Fruit fly (Drosophila melanogaster): ENCODE results near the gene CG3061.

Gene CG3061

dm6 chr3R:14050556-14051170 lies 18.5 kb downstream of the CG3061 start:
- no peak for TF ChIP-seq tj (GFP tag; optimal IDR thresholded peaks at IDR 0.05)
- no peak for TF ChIP-seq CG5204 (GFP tag; optimal IDR thresholded peaks at IDR 0.05)
- TF ChIP-seq bab1 (GFP tag; optimal IDR thresholded peaks at IDR 0.05), result no peak
- TF ChIP-seq cic (GFP tag; optimal IDR thresholded peaks at IDR 0.05), result no peak
- no peak for TF ChIP-seq toe (GFP tag; optimal IDR thresholded peaks at IDR 0.05)
- TF ChIP-seq pad (GFP tag; optimal IDR thresholded peaks at IDR 0.05), result no peak
- TF ChIP-seq kay (GFP tag; ENCODE audit: borderline replicate concordance), result no peak
- TF ChIP-seq CG12768 (GFP tag; optimal IDR thresholded peaks at IDR 0.05), result no peak
- no peak for TF ChIP-seq CG7101 (tag; optimal IDR thresholded peaks at IDR 0.05)
- no peak for TF ChIP-seq CG11617 (GFP tag; optimal IDR thresholded peaks at IDR 0.05)
- no peak for TF ChIP-seq CG14711 (tag; optimal IDR thresholded peaks at IDR 0.05)
- no peak for TF ChIP-seq Mnt (GFP tag; optimal IDR thresholded peaks at IDR 0.05)
- no peak for TF ChIP-seq CG7045 (GFP tag; optimal IDR thresholded peaks at IDR 0.05)

- TF ChIP-seq ovo (GFP tag; optimal IDR thresholded peaks at IDR 0.05), result no peak
- TF ChIP-seq CG7045 (GFP tag; optimal IDR thresholded peaks at IDR 0.05), result no peak
- peak; percentile 97 for TF ChIP-seq Mnt (GFP tag; optimal IDR thresholded peaks at IDR 0.05)
- TF ChIP-seq cic (GFP tag; optimal IDR thresholded peaks at IDR 0.05), result peak; percentile 99
- peak; percentile 16 for TF ChIP-seq bab1 (GFP tag; optimal IDR thresholded peaks at IDR 0.05)
- no peak for TF ChIP-seq cnc (optimal IDR thresholded peaks at IDR 0.05)
- TF ChIP-seq pad (GFP tag; optimal IDR thresholded peaks at IDR 0.05), result peak; percentile 6
- TF ChIP-seq Hr96 (GFP tag; optimal IDR thresholded peaks at IDR 0.05), result peak; percentile 47
- TF ChIP-seq CG7101 (tag; optimal IDR thresholded peaks at IDR 0.05), result peak; percentile 17
- peak; percentile 33 for TF ChIP-seq CG33017 (tag; optimal IDR thresholded peaks at IDR 0.05)
- TF ChIP-seq CG1620 (GFP tag; optimal IDR thresholded peaks at IDR 0.05), result no peak
- TF ChIP-seq toe (GFP tag; optimal IDR thresholded peaks at IDR 0.05), result no peak
- peak; percentile 92 for TF ChIP-seq tj (GFP tag; optimal IDR thresholded peaks at IDR 0.05)
- peak; percentile 3 for TF ChIP-seq CG11617 (GFP tag; optimal IDR thresholded peaks at IDR 0.05)
- no peak for TF ChIP-seq CG5204 (GFP tag; optimal IDR thresholded peaks at IDR 0.05)
- peak; percentile 50 for TF ChIP-seq CG12768 (GFP tag; optimal IDR thresholded peaks at IDR 0.05)
- TF ChIP-seq kay (GFP tag; ENCODE audit: borderline replicate concordance), result peak; percentile 97
- TF ChIP-seq Clk (GFP tag; optimal IDR thresholded peaks at IDR 0.05), result no peak
- no peak for TF ChIP-seq Crg-1 (GFP tag; optimal IDR thresholded peaks at IDR 0.05)
These were observed 19.3 kb downstream of the CG3061 start for dm6 chr3R:14051391-14051852.

dm6 chr3R:14052182-14053036 lies 20.2 kb downstream of the CG3061 start:
- TF ChIP-seq CG5204 (GFP tag; optimal IDR thresholded peaks at IDR 0.05) (peak; percentile 83), Clk (GFP tag; optimal IDR thresholded peaks at IDR 0.05) (peak; percentile 24), Mnt (GFP tag; optimal IDR thresholded peaks at IDR 0.05) (peak; percentile 81), cic (GFP tag; optimal IDR thresholded peaks at IDR 0.05) (no peak), cnc (optimal IDR thresholded peaks at IDR 0.05) (no peak), CG12768 (GFP tag; optimal IDR thresholded peaks at IDR 0.05) (peak; percentile 66), CG7101 (tag; optimal IDR thresholded peaks at IDR 0.05) (peak; percentile 75), Hr96 (GFP tag; optimal IDR thresholded peaks at IDR 0.05) (peak; percentile 71), CG11617 (GFP tag; optimal IDR thresholded peaks at IDR 0.05) (peak; percentile 58), toe (GFP tag; optimal IDR thresholded peaks at IDR 0.05) (peak; percentile 62), CG33017 (tag; optimal IDR thresholded peaks at IDR 0.05) (peak; percentile 74), bab1 (GFP tag; optimal IDR thresholded peaks at IDR 0.05) (no peak), kay (GFP tag; ENCODE audit: borderline replicate concordance) (peak; percentile 6), CG14711 (tag; optimal IDR thresholded peaks at IDR 0.05) (peak; percentile 61), Crg-1 (GFP tag; optimal IDR thresholded peaks at IDR 0.05) (peak; percentile 14), tj (GFP tag; optimal IDR thresholded peaks at IDR 0.05) (no peak), pad (GFP tag; optimal IDR thresholded peaks at IDR 0.05) (peak; percentile 49), ovo (GFP tag; optimal IDR thresholded peaks at IDR 0.05) (no peak), CG1620 (GFP tag; optimal IDR thresholded peaks at IDR 0.05) (no peak), CG7045 (GFP tag; optimal IDR thresholded peaks at IDR 0.05) (peak; percentile 84)

- peak; percentile 91 for TF ChIP-seq kay (GFP tag; ENCODE audit: borderline replicate concordance)
- no peak for TF ChIP-seq CG1620 (GFP tag; optimal IDR thresholded peaks at IDR 0.05)
- TF ChIP-seq CG11617 (GFP tag; optimal IDR thresholded peaks at IDR 0.05), result peak; percentile 85
- TF ChIP-seq Mnt (GFP tag; optimal IDR thresholded peaks at IDR 0.05), result peak; percentile 53
- TF ChIP-seq CG14711 (tag; optimal IDR thresholded peaks at IDR 0.05), result peak; percentile 89
- TF ChIP-seq CG5204 (GFP tag; optimal IDR thresholded peaks at IDR 0.05), result peak; percentile 70
- TF ChIP-seq toe (GFP tag; optimal IDR thresholded peaks at IDR 0.05), result peak; percentile 63
- peak; percentile 92 for TF ChIP-seq CG12768 (GFP tag; optimal IDR thresholded peaks at IDR 0.05)
- TF ChIP-seq cic (GFP tag; optimal IDR thresholded peaks at IDR 0.05), result peak; percentile 88
- TF ChIP-seq tj (GFP tag; optimal IDR thresholded peaks at IDR 0.05), result peak; percentile 63
- TF ChIP-seq CG7045 (GFP tag; optimal IDR thresholded peaks at IDR 0.05), result peak; percentile 95
- TF ChIP-seq pad (GFP tag; optimal IDR thresholded peaks at IDR 0.05), result peak; percentile 79
- TF ChIP-seq Hr96 (GFP tag; optimal IDR thresholded peaks at IDR 0.05), result peak; percentile 58
- TF ChIP-seq bab1 (GFP tag; optimal IDR thresholded peaks at IDR 0.05), result peak; percentile 30
- TF ChIP-seq cnc (optimal IDR thresholded peaks at IDR 0.05), result no peak
- peak; percentile 33 for TF ChIP-seq Crg-1 (GFP tag; optimal IDR thresholded peaks at IDR 0.05)
- TF ChIP-seq CG7101 (tag; optimal IDR thresholded peaks at IDR 0.05), result peak; percentile 94
- TF ChIP-seq Clk (GFP tag; optimal IDR thresholded peaks at IDR 0.05), result peak; percentile 82
- TF ChIP-seq ovo (GFP tag; optimal IDR thresholded peaks at IDR 0.05), result peak; percentile 76
- TF ChIP-seq CG33017 (tag; optimal IDR thresholded peaks at IDR 0.05), result peak; percentile 94
These were observed 21.1 kb downstream of the CG3061 start for dm6 chr3R:14053037-14053808.

Data from whole organism, adult.